Worm (Caenorhabditis elegans) whole organism, L2 larva: ENCODE measurements around the gene F58B3.6.

Source experiments
- ama-1 ChIP-seq: fragments of 150-350 bp; optimal IDR thresholded peaks from 2 replicates; lab custom pipeline; 2018; ENCODE audit warnings: inconsistent platforms
- unc-62 ChIP-seq: fragments of 150-350 bp; optimal IDR thresholded peaks from 2 replicates; lab custom pipeline; 2014; ENCODE audit warnings: missing biosample characterization, missing genetic modification reagents, missing genetic modification characterization

DNA sequence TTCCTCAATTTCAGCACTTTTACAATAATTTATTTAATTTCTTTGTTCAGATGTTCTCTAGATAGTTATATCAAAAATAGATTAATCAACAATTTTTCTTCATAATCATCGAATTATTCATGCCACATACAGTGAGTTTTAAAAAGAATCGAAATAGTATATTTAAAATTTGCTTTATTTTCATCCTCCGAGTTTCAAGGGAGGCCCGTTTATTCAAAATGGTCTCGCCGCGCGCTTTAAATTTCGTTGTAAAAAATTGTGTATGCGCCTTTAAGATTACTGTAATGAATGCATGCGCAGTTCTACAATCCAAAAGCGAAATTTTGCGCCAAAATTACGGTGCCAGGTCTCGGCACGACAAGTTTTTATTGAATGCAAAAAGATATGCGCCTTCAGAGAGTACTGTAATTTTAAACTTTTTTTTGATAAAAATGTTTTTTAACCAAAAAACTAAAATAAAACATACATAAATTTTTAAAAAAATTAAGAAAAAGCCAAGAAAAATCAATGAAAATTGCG, 23.4 kb downstream of the F58B3.6 start, which contains the start of gene ZK792.1:
- no peak for TF ChIP-seq unc-62 (GFP tag; lab: Kevin White, UChicago)
- TF ChIP-seq ama-1 (lab: Kevin White, UChicago): no peak
